Fruit fly (Drosophila melanogaster) whole organism, embryonic: ENCODE measurements around the gene Abca3.

ENCODE experiments used
- Bteb2 ChIP-seq: fragments of 200-800 bp; sonication (Bioruptor generic); optimal IDR thresholded peaks from 2 replicates; lab custom pipeline; 2016; ENCODE audit warnings: missing biosample characterization, missing genetic modification characterization
- CG10565 ChIP-seq: fragments of 200-800 bp; sonication (Bioruptor generic); optimal IDR thresholded peaks from 3 replicates; lab custom pipeline; 2016; ENCODE audit warnings: missing biosample characterization, mild to moderate bottlenecking, missing genetic modification characterization
- CG11695 ChIP-seq: fragments of 200-800 bp; sonication (Bioruptor generic); IDR thresholded peaks from 3 replicates; pipeline ENCODE4 v1.3.6; 2022; ENCODE audit warnings: missing biosample characterization, missing genetic modification characterization
- CG11723 ChIP-seq: fragments of 200-800 bp; sonication (Bioruptor generic); optimal IDR thresholded peaks from 2 replicates; lab custom pipeline; 2017; ENCODE audit warnings: missing biosample characterization, mild to moderate bottlenecking, missing genetic modification characterization
- CG12071 ChIP-seq: fragments of 200-800 bp; sonication (Bioruptor generic); optimal IDR thresholded peaks from 3 replicates; lab custom pipeline; 2018; ENCODE audit warnings: missing biosample characterization, mild to moderate bottlenecking, missing genetic modification characterization
- CG14667 ChIP-seq: fragments of 200-800 bp; sonication (Bioruptor generic); IDR thresholded peaks from 2 replicates; pipeline ENCODE4 v1.3.6; 2022; ENCODE audit warnings: missing biosample characterization, missing genetic modification characterization
- CG17912 ChIP-seq: fragments of 200-800 bp; sonication (Bioruptor generic); optimal IDR thresholded peaks from 2 replicates; lab custom pipeline; 2018; ENCODE audit warnings: missing biosample characterization, mild to moderate bottlenecking, missing genetic modification characterization
- CG2116 ChIP-seq: fragments of 200-800 bp; sonication (Bioruptor generic); optimal IDR thresholded peaks from 3 replicates; lab custom pipeline; 2018; ENCODE audit warnings: missing biosample characterization, mild to moderate bottlenecking, missing genetic modification characterization
- CG2712 ChIP-seq: fragments of 200-800 bp; optimal IDR thresholded peaks from 3 replicates; lab custom pipeline; 2019; ENCODE audit warnings: missing biosample characterization, mild to moderate bottlenecking, missing genetic modification characterization, moderate library complexity
- CG31441 ChIP-seq: fragments of 200-800 bp; sonication (Bioruptor generic); IDR thresholded peaks from 2 replicates; pipeline ENCODE4 v1.3.6; 2022; ENCODE audit warnings: missing biosample characterization, missing genetic modification characterization
- CG3281 ChIP-seq: fragments of 200-800 bp; sonication (Bioruptor generic); optimal IDR thresholded peaks from 3 replicates; lab custom pipeline; 2017; ENCODE audit warnings: missing biosample characterization, mild to moderate bottlenecking, missing genetic modification characterization
- CG33557 ChIP-seq: fragments of 200-800 bp; sonication (Bioruptor generic); optimal IDR thresholded peaks from 2 replicates; lab custom pipeline; 2019; ENCODE audit warnings: missing biosample characterization, mild to moderate bottlenecking, missing genetic modification characterization, moderate library complexity
- CG4424 ChIP-seq: fragments of 200-800 bp; sonication (Bioruptor generic); optimal IDR thresholded peaks from 3 replicates; lab custom pipeline; 2016; ENCODE audit warnings: missing biosample characterization, missing genetic modification characterization
- CG4730 ChIP-seq: fragments of 200-800 bp; sonication (Bioruptor generic); IDR thresholded peaks from 2 replicates; pipeline ENCODE4 v1.3.6; 2022; ENCODE audit warnings: missing biosample characterization, missing genetic modification characterization
- CG5245 ChIP-seq: fragments of 200-800 bp; sonication (Bioruptor generic); optimal IDR thresholded peaks from 3 replicates; lab custom pipeline; 2016; ENCODE audit warnings: missing biosample characterization, missing genetic modification characterization
- CG7271 ChIP-seq: fragments of 200-800 bp; sonication (Bioruptor generic); optimal IDR thresholded peaks from 2 replicates; lab custom pipeline; 2018; ENCODE audit warnings: missing biosample characterization, mild to moderate bottlenecking, missing genetic modification characterization, moderate library complexity
- CG7987 ChIP-seq: fragments of 200-800 bp; sonication (Bioruptor generic); optimal IDR thresholded peaks from 2 replicates; lab custom pipeline; 2018; ENCODE audit warnings: missing biosample characterization, mild to moderate bottlenecking, missing genetic modification characterization, moderate library complexity
- CG8359 ChIP-seq: fragments of 200-800 bp; sonication (Bioruptor generic); optimal IDR thresholded peaks from 2 replicates; lab custom pipeline; 2017; ENCODE audit warnings: missing biosample characterization, mild to moderate bottlenecking, missing genetic modification characterization, borderline replicate concordance
- Deaf1 ChIP-seq: fragments of 200-800 bp; optimal IDR thresholded peaks from 3 replicates; lab custom pipeline; 2019; ENCODE audit warnings: missing biosample characterization, mild to moderate bottlenecking, missing genetic modification characterization, moderate library complexity
- Eip74EF ChIP-seq, 2 experiments: fragments of 200-800 bp in 1 of 2; fragments of >200 bp in 1 of 2; sonication (Bioruptor generic) in 1 of 2; optimal IDR thresholded peaks; 2 replicates each; lab custom pipeline; 2017 to 2019; ENCODE audit warnings: missing biosample characterization in 2 of 2, missing genetic modification characterization in 2 of 2, mild to moderate bottlenecking in 1 of 2, moderate library complexity in 1 of 2
- Ets65A ChIP-seq: fragments of 200-800 bp; sonication (Bioruptor generic); peaks from one replicate; lab custom pipeline; 2016; ENCODE audit warnings: missing biosample characterization, missing genetic modification characterization
- Fer1 ChIP-seq: fragments of 200-800 bp; sonication (Bioruptor generic); optimal IDR thresholded peaks from 2 replicates; lab custom pipeline; 2017; ENCODE audit warnings: missing biosample characterization, mild to moderate bottlenecking, missing genetic modification characterization
- HmgD ChIP-seq: fragments of 200-800 bp; sonication (Bioruptor generic); optimal IDR thresholded peaks from 3 replicates; lab custom pipeline; 2016; ENCODE audit warnings: missing biosample characterization, missing genetic modification characterization
- Hr39 ChIP-seq: fragments of >200 bp; optimal IDR thresholded peaks from 2 replicates; lab custom pipeline; 2017
- Lim3 ChIP-seq: fragments of 200-800 bp; sonication (Bioruptor generic); IDR thresholded peaks from 2 replicates; pipeline ENCODE4 v1.3.6; 2022; ENCODE audit warnings: missing biosample characterization, missing genetic modification characterization
- Myb ChIP-seq: fragments of 200-800 bp; sonication (Bioruptor generic); optimal IDR thresholded peaks from 2 replicates; lab custom pipeline; 2016; ENCODE audit warnings: missing biosample characterization, missing genetic modification characterization
- Oli ChIP-seq: fragments of 200-800 bp; sonication (Bioruptor generic); optimal IDR thresholded peaks from 2 replicates; lab custom pipeline; 2018; ENCODE audit warnings: missing biosample characterization, mild to moderate bottlenecking, missing genetic modification characterization, moderate library complexity
- Rx ChIP-seq: fragments of 200-800 bp; sonication (Bioruptor generic); IDR thresholded peaks from 2 replicates; pipeline ENCODE4 v1.3.6; 2022; ENCODE audit warnings: missing biosample characterization, missing genetic modification characterization
- Sry-δ ChIP-seq: fragments of 200-800 bp; sonication (Bioruptor generic); optimal IDR thresholded peaks from 2 replicates; lab custom pipeline; 2016; ENCODE audit warnings: missing biosample characterization, missing genetic modification characterization
- Ssrp ChIP-seq: fragments of 200-800 bp; sonication (Bioruptor generic); optimal IDR thresholded peaks from 2 replicates; lab custom pipeline; 2018; ENCODE audit warnings: missing biosample characterization, mild to moderate bottlenecking, missing genetic modification characterization, moderate library complexity
- TFAM ChIP-seq: fragments of 200-800 bp; sonication (Bioruptor generic); optimal IDR thresholded peaks from 2 replicates; lab custom pipeline; 2017; ENCODE audit warnings: missing biosample characterization, missing genetic modification characterization, inconsistent platforms
- Taf1 ChIP-seq: fragments of 200-800 bp; sonication (Bioruptor generic); IDR thresholded peaks from 2 replicates; pipeline ENCODE4 v1.3.6; 2022; ENCODE audit warnings: missing biosample characterization, missing genetic modification characterization
- bowl ChIP-seq: fragments of 200-800 bp; sonication (Bioruptor generic); IDR thresholded peaks from 2 replicates; pipeline ENCODE4 v1.3.6; 2022; ENCODE audit warnings: missing biosample characterization, missing genetic modification characterization
- br ChIP-seq: fragments of >200 bp; optimal IDR thresholded peaks from 2 replicates; lab custom pipeline; 2017
- cas ChIP-seq: fragments of 200-800 bp; sonication (Bioruptor generic); IDR thresholded peaks from 2 replicates; pipeline ENCODE4 v1.3.6; 2022; ENCODE audit warnings: missing biosample characterization, missing genetic modification characterization
- crp ChIP-seq, 2 experiments: fragments of 200-800 bp; sonication (Bioruptor generic); optimal IDR thresholded peaks; 2 replicates in 1 of 2; 3 replicates in 1 of 2; lab custom pipeline; 2017; ENCODE audit warnings: missing biosample characterization in 2 of 2, missing genetic modification characterization in 2 of 2, mild to moderate bottlenecking in 1 of 2, moderate library complexity in 1 of 2
- dati ChIP-seq: fragments of 200-800 bp; sonication (Bioruptor generic); IDR thresholded peaks from 2 replicates; pipeline ENCODE4 v1.3.6; 2022; ENCODE audit warnings: missing biosample characterization, missing genetic modification characterization
- dysf ChIP-seq: fragments of 200-800 bp; sonication (Bioruptor generic); IDR thresholded peaks from 3 replicates; pipeline ENCODE4 v1.3.6; 2022; ENCODE audit warnings: missing biosample characterization, missing genetic modification characterization
- gsb-n ChIP-seq: fragments of 200-800 bp; sonication (Bioruptor generic); optimal IDR thresholded peaks from 3 replicates; lab custom pipeline; 2018; ENCODE audit warnings: missing biosample characterization, mild to moderate bottlenecking, missing genetic modification characterization
- inv ChIP-seq: fragments of 200-800 bp; sonication (Bioruptor generic); IDR thresholded peaks from 2 replicates; pipeline ENCODE4 v1.3.6; 2022; ENCODE audit warnings: missing biosample characterization, missing genetic modification characterization; ENCODE audit not compliant: partially characterized antibody
- jigr1 ChIP-seq: fragments of 200-800 bp; sonication (Bioruptor generic); IDR thresholded peaks from 3 replicates; pipeline ENCODE4 v1.3.6; 2022; ENCODE audit warnings: missing biosample characterization, missing genetic modification characterization
- jumu ChIP-seq: fragments of 200-800 bp; sonication (Bioruptor generic); optimal IDR thresholded peaks from 3 replicates; lab custom pipeline; 2016; ENCODE audit warnings: missing biosample characterization, missing genetic modification characterization
- nerfin-1 ChIP-seq: fragments of 200-800 bp; sonication (Bioruptor generic); optimal IDR thresholded peaks from 3 replicates; lab custom pipeline; 2019; ENCODE audit warnings: missing biosample characterization, mild to moderate bottlenecking, missing genetic modification characterization, moderate library complexity
- nmo ChIP-seq: fragments of 200-800 bp; sonication (Bioruptor generic); optimal IDR thresholded peaks from 2 replicates; lab custom pipeline; 2018; ENCODE audit warnings: missing biosample characterization, mild to moderate bottlenecking, missing genetic modification characterization, moderate library complexity
- pb ChIP-seq: fragments of 200-800 bp; sonication (Bioruptor generic); optimal IDR thresholded peaks from 3 replicates; lab custom pipeline; 2016; ENCODE audit warnings: missing biosample characterization, missing genetic modification characterization
- seq ChIP-seq: fragments of 200-800 bp; sonication (Bioruptor generic); IDR thresholded peaks from 2 replicates; pipeline ENCODE4 v1.3.6; 2022; ENCODE audit warnings: missing biosample characterization, missing genetic modification characterization
- stc ChIP-seq: fragments of 200-800 bp; sonication (Bioruptor generic); IDR thresholded peaks from 2 replicates; pipeline ENCODE4 v1.3.6; 2022; ENCODE audit warnings: missing biosample characterization, missing genetic modification characterization
- tgo ChIP-seq: fragments of 200-800 bp; sonication (Bioruptor generic); IDR thresholded peaks from 3 replicates; pipeline ENCODE4 v1.3.6; 2022; ENCODE audit warnings: missing biosample characterization, missing genetic modification characterization
- unc-4 ChIP-seq: fragments of 200-800 bp; sonication (Bioruptor generic); IDR thresholded peaks from 2 replicates; pipeline ENCODE4 v1.3.6; 2022; ENCODE audit warnings: missing biosample characterization, missing genetic modification characterization; ENCODE audit not compliant: partially characterized antibody
- wdn ChIP-seq: fragments of 200-800 bp; sonication (Bioruptor generic); IDR thresholded peaks from 2 replicates; pipeline ENCODE4 v1.3.6; 2022; ENCODE audit warnings: missing biosample characterization, missing genetic modification characterization
- zfh2 ChIP-seq: fragments of 200-800 bp; sonication (Bioruptor generic); optimal IDR thresholded peaks from 2 replicates; lab custom pipeline; 2016; ENCODE audit warnings: missing biosample characterization, missing genetic modification characterization

The Abca3 gene

dm6 chrX:21345036-21345500 lies 38.6 kb upstream of the Abca3 start, which contains the start of gene dod (continued):
- peak; percentile 63 for TF ChIP-seq Fer1
- no peak for TF ChIP-seq CG7987 (GFP tag; lab: Kevin White, UChicago)
- TF ChIP-seq bowl (GFP tag; lab: Robert Waterston, UW): no peak
- peak in 1 of 2 experiments; percentile 26 for TF ChIP-seq crp (GFP tag; optimal IDR thresholded peaks at IDR 0.05; lab: Kevin White, UChicago)
- TF ChIP-seq Deaf1: peak; percentile 19
- no peak for TF ChIP-seq wdn (GFP tag; lab: Robert Waterston, UW)
- no peak for TF ChIP-seq CG11723
- no peak for TF ChIP-seq Hr39
- TF ChIP-seq CG5245 (GFP tag; lab: Kevin White, UChicago): no peak
- no peak for TF ChIP-seq CG10565
- peak; percentile 15 for TF ChIP-seq Bteb2 (GFP tag; lab: Kevin White, UChicago)
- no peak for TF ChIP-seq pb (GFP tag; lab: Kevin White, UChicago)
- peak; percentile 46; the same call in 2 of the 3 replicates for TF ChIP-seq CG11695
- no peak for TF ChIP-seq CG4730 (GFP tag; lab: Robert Waterston, UW)
- peak; percentile 46 for TF ChIP-seq jumu (GFP tag; lab: Kevin White, UChicago)
- TF ChIP-seq unc-4 (GFP tag; lab: Robert Waterston, UW): peak; percentile 79
- no peak for TF ChIP-seq Lim3
- 0 out of 2 replicates have a peak, but pooled peaks have one; percentile 42 for TF ChIP-seq cas
- TF ChIP-seq Oli: peak; percentile 42
- peak; percentile 16 for TF ChIP-seq Ssrp (tag; lab: Kevin White, UChicago)
- no peak; the same call in 1 of the 2 replicates for TF ChIP-seq CG31441 (GFP tag; lab: Robert Waterston, UW)
- TF ChIP-seq CG8359: no peak
- TF ChIP-seq HmgD (GFP tag; lab: Kevin White, UChicago): peak; percentile 58
- TF ChIP-seq br (lab: Kevin White, UChicago): no peak
- TF ChIP-seq Rx: no peak
- no peak for TF ChIP-seq TFAM (GFP tag; lab: Kevin White, UChicago)
- peak; percentile 57 for TF ChIP-seq Myb
- TF ChIP-seq zfh2 (GFP tag; lab: Kevin White, UChicago): peak; percentile 44
- TF ChIP-seq Sry-δ: peak; percentile 82
- TF ChIP-seq CG33557 (GFP tag; lab: Kevin White, UChicago): no peak
- peak; percentile 10 for TF ChIP-seq CG17912 (GFP tag; lab: Kevin White, UChicago)
- peak; percentile 49 for TF ChIP-seq CG3281
- peak; percentile 72 for TF ChIP-seq CG2116 (GFP tag; lab: Kevin White, UChicago)
- TF ChIP-seq gsb-n: no peak
- peak; percentile 49; the same call in 1 of the 3 replicates for TF ChIP-seq dysf
- peak; percentile 48 for TF ChIP-seq CG2712 (tag; lab: Kevin White, UChicago)
- no peak for TF ChIP-seq CG7271 (tag; lab: Kevin White, UChicago)
- TF ChIP-seq jigr1 (GFP tag; lab: Robert Waterston, UW): no peak
- TF ChIP-seq Ets65A (GFP tag; lab: Kevin White, UChicago): peak; percentile 90
- TF ChIP-seq Eip74EF (GFP tag; optimal IDR thresholded peaks at IDR 0.05; lab: Kevin White, UChicago): peak in 1 of 2 experiments; percentile 66
- no peak for TF ChIP-seq CG12071 (GFP tag; lab: Kevin White, UChicago)
- no peak for TF ChIP-seq dati
- peak; percentile 15 for TF ChIP-seq CG4424 (GFP tag; lab: Kevin White, UChicago)
- peak; percentile 69 for TF ChIP-seq inv (GFP tag; lab: Robert Waterston, UW)
- TF ChIP-seq stc (GFP tag; lab: Robert Waterston, UW): peak; percentile 44; the same call in 1 of the 2 replicates
- TF ChIP-seq seq (GFP tag; lab: Robert Waterston, UW): no peak; the same call in 1 of the 2 replicates
- TF ChIP-seq Taf1 (GFP tag; lab: Robert Waterston, UW): 0 out of 2 replicates have a peak, but pooled peaks have one; percentile 16
- TF ChIP-seq tgo (GFP tag; lab: Robert Waterston, UW): no peak; the same call in 2 of the 3 replicates
- TF ChIP-seq nmo (GFP tag; lab: Kevin White, UChicago): peak; percentile 68
- TF ChIP-seq CG14667 (GFP tag; lab: Robert Waterston, UW): no peak
- peak; percentile 57 for TF ChIP-seq nerfin-1 (tag; lab: Kevin White, UChicago)
